Worm (Caenorhabditis elegans) whole organism, L4/young adult: ENCODE data around the gene F15B9.8.

Experiments
- W03F9.2 ChIP-seq: fragments of 150-350 bp; optimal IDR thresholded peaks from 2 replicates; lab custom pipeline; 2014; ENCODE audit warnings: missing biosample characterization, missing genetic modification characterization
- dao-5 ChIP-seq: sonication (generic microtip); optimal IDR thresholded peaks from 2 replicates; lab custom pipeline; 2016; ENCODE audit warnings: missing genotype, missing genetic modification characterization, moderate library complexity, missing compliant biosample characterization
- him-1 ChIP-seq: sonication (generic microtip); optimal IDR thresholded peaks from 2 replicates; lab custom pipeline; 2016; ENCODE audit warnings: missing genotype, missing genetic modification reagents, missing genetic modification characterization, missing compliant biosample characterization

DNA sequence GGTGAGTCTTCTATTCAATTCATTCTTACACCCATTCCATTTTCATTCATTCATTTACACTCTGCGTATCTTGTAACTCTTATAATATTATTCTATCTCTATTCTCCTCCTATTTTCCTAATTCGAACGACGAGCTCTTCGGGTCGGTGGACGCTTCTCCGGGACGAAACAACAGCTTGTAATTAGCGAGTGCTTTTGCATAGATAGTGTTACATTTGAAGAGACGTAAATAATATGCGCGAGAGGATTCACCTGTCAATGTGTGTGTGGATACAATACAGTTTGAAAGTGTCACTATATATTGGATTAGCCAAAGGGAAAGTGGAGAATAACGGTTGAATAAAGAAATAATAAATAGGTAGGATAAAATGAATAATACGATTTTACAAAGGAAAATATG lies 32.3 kb downstream of the F15B9.8 start:
- TF ChIP-seq him-1, result no peak
- no peak for TF ChIP-seq W03F9.2
- TF ChIP-seq dao-5 (tag; lab: Kevin White, UChicago), result no peak
